Fruit fly (Drosophila melanogaster): ENCODE results near the gene CG7829.

- TF ChIP-seq CTCF (optimal IDR thresholded peaks at IDR 0.05) (no peak), CG8478 (optimal IDR thresholded peaks at IDR 0.05) (no peak)
These were observed 17.9 kb downstream of the CG7829 start for dm6 chr3R:29799681-29800028.

Measured in S2 (cell line).